Fruit fly (Drosophila melanogaster): ENCODE measurements around the gene CG12523.

The CG12523 gene

dm6 chr3L:10785988-10786706 is 14.8 kb upstream of the CG12523 start (continued):
- peak; percentile 40; the same call in 1 of the 2 replicates for TF ChIP-seq esg (GFP tag; conservative IDR thresholded peaks at IDR 0.05)
- no peak for TF ChIP-seq CG30020 (tag; optimal IDR thresholded peaks at IDR 0.05)
- TF ChIP-seq dati (GFP tag; IDR thresholded peaks at IDR 0.05), result no peak
- 0 out of 3 replicates have a peak, but pooled peaks have one; percentile 20 for TF ChIP-seq ci (GFP tag; IDR thresholded peaks at IDR 0.05)
- no peak for TF ChIP-seq CG18599 (GFP tag; optimal IDR thresholded peaks at IDR 0.05)
- TF ChIP-seq CG11695 (GFP tag; IDR thresholded peaks at IDR 0.05), result peak; percentile 55; the same call in 2 of the 3 replicates
- peak; percentile 50 for TF ChIP-seq grau (tag; optimal IDR thresholded peaks at IDR 0.05)
- no peak for TF ChIP-seq CG7928 (GFP tag; optimal IDR thresholded peaks at IDR 0.05)
- no peak for TF ChIP-seq CTCF (GFP tag; optimal IDR thresholded peaks at IDR 0.05)
- TF ChIP-seq Doc2 (GFP tag; IDR thresholded peaks at IDR 0.05), result no peak
- peak; percentile 1 for TF ChIP-seq CG8388 (GFP tag; optimal IDR thresholded peaks at IDR 0.05)
- 0 out of 2 replicates have a peak, but pooled peaks have one; percentile 13 for TF ChIP-seq gt (GFP tag; IDR thresholded peaks at IDR 0.05)
- peak; percentile 42 for TF ChIP-seq CG4424 (GFP tag; optimal IDR thresholded peaks at IDR 0.05)
- TF ChIP-seq CG31365 (tag; optimal IDR thresholded peaks at IDR 0.05), result no peak
- TF ChIP-seq Mad (GFP tag; optimal IDR thresholded peaks at IDR 0.05), result no peak
- no peak for TF ChIP-seq CG31388 (GFP tag; optimal IDR thresholded peaks at IDR 0.05)
- TF ChIP-seq CG6254 (GFP tag; optimal IDR thresholded peaks at IDR 0.05), result no peak
- TF ChIP-seq Vsx1 (GFP tag; optimal IDR thresholded peaks at IDR 0.05), result no peak
- TF ChIP-seq oc (tag; optimal IDR thresholded peaks at IDR 0.05), result no peak
- no peak for TF ChIP-seq Antp (GFP tag; optimal IDR thresholded peaks at IDR 0.05)
- TF ChIP-seq CG18619 (GFP tag; optimal IDR thresholded peaks at IDR 0.05), result peak; percentile 23
- no peak for TF ChIP-seq Lim3 (GFP tag; IDR thresholded peaks at IDR 0.05)
- TF ChIP-seq H15 (GFP tag; IDR thresholded peaks at IDR 0.05), result no peak
- TF ChIP-seq row (GFP tag; IDR thresholded peaks at IDR 0.05), result peak; percentile 26; the same call in 1 of the 3 replicates
- TF ChIP-seq zfh2 (GFP tag; optimal IDR thresholded peaks at IDR 0.05), result no peak
- peak; percentile 13 for TF ChIP-seq Hmr (GFP tag; optimal IDR thresholded peaks at IDR 0.05)
- no peak for TF ChIP-seq gcm2 (GFP tag; optimal IDR thresholded peaks at IDR 0.05)
- TF ChIP-seq CG17359 (tag; optimal IDR thresholded peaks at IDR 0.05), result peak; percentile 9
- no peak for TF ChIP-seq vnd (GFP tag; IDR thresholded peaks at IDR 0.05; ENCODE audit: partially characterized antibody)
- no peak for TF ChIP-seq Tbp (GFP tag; optimal IDR thresholded peaks at IDR 0.05)
- TF ChIP-seq Ptx1 (GFP tag; IDR thresholded peaks at IDR 0.05), result peak; percentile 46
- TF ChIP-seq CG7271 (tag; optimal IDR thresholded peaks at IDR 0.05), result no peak
- TF ChIP-seq Meics (GFP tag; optimal IDR thresholded peaks at IDR 0.05), result peak; percentile 22
- TF ChIP-seq CG8924 (tag; optimal IDR thresholded peaks at IDR 0.05), result peak; percentile 39
- no peak for TF ChIP-seq Dbx (GFP tag; IDR thresholded peaks at IDR 0.05)
- TF ChIP-seq kay (GFP tag; optimal IDR thresholded peaks at IDR 0.05), result peak; percentile 40
- no peak for TF ChIP-seq CG12071 (GFP tag; optimal IDR thresholded peaks at IDR 0.05)
- no peak for TF ChIP-seq usp (GFP tag; optimal IDR thresholded peaks at IDR 0.05)
- peak; percentile 33; the same call in 1 of the 2 replicates for TF ChIP-seq lmd (GFP tag; IDR thresholded peaks at IDR 0.05)
- TF ChIP-seq Side (GFP tag; optimal IDR thresholded peaks at IDR 0.05), result no peak
- TF ChIP-seq CG15269 (tag; optimal IDR thresholded peaks at IDR 0.05), result peak; percentile 61
- TF ChIP-seq CG10209 (GFP tag; optimal IDR thresholded peaks at IDR 0.05), result no peak
- peak; percentile 70 for TF ChIP-seq Sox100B (GFP tag; optimal IDR thresholded peaks at IDR 0.05)
- TF ChIP-seq ttk (GFP tag; IDR thresholded peaks at IDR 0.05), result 0 out of 2 replicates have a peak, but pooled peaks have one; percentile 11
- TF ChIP-seq CG9437 (GFP tag; optimal IDR thresholded peaks at IDR 0.05), result peak; percentile 53
- TF ChIP-seq CG12769 (tag; optimal IDR thresholded peaks at IDR 0.05), result peak; percentile 14
- TF ChIP-seq zfh1 (GFP tag; IDR thresholded peaks at IDR 0.05), result no peak
- TF ChIP-seq vvl (GFP tag; IDR thresholded peaks at IDR 0.05), result 0 out of 2 replicates have a peak, but pooled peaks have one; percentile 8
- peak; percentile 29; the same call in 1 of the 2 replicates for TF ChIP-seq E2f1 (GFP tag; IDR thresholded peaks at IDR 0.05)
- no peak for TF ChIP-seq pum (GFP tag; optimal IDR thresholded peaks at IDR 0.05)
- TF ChIP-seq CG17361 (GFP tag; IDR thresholded peaks at IDR 0.05), result peak; percentile 75
